Fruit fly (Drosophila melanogaster): ENCODE results near the gene rg.

Gene rg

dm6 chrX:5086724-5087660, 1.4 kb downstream of the rg start (continued):
- TF ChIP-seq twi (tag; optimal IDR thresholded peaks at IDR 0.05) (no peak), Optix (GFP tag; IDR thresholded peaks at IDR 0.05) (no peak), CG10565 (GFP tag; optimal IDR thresholded peaks at IDR 0.05) (no peak), Six4 (GFP tag; optimal IDR thresholded peaks at IDR 0.05) (peak; percentile 26), CG9817 (tag; optimal IDR thresholded peaks at IDR 0.05) (peak; percentile 32), Myb (GFP tag; optimal IDR thresholded peaks at IDR 0.05) (no peak), CG14860 (GFP tag; IDR thresholded peaks at IDR 0.05; ENCODE audit: partially characterized antibody) (no peak), chinmo (GFP tag; IDR thresholded peaks at IDR 0.05; ENCODE audit: partially characterized antibody) (peak; percentile 63; the same call in 1 of the 4 replicates), CG17802 (tag; optimal IDR thresholded peaks at IDR 0.05) (no peak), emc (GFP tag; optimal IDR thresholded peaks at IDR 0.05) (no peak), sna (GFP tag; IDR thresholded peaks at IDR 0.05; ENCODE audit: partially characterized antibody) (no peak; the same call in none of the 2 replicates), CG9797 (GFP tag; optimal IDR thresholded peaks at IDR 0.05) (no peak), CG14441 (GFP tag; IDR thresholded peaks at IDR 0.05) (0 out of 2 replicates have a peak, but pooled peaks have one; percentile 32), grau (tag; optimal IDR thresholded peaks at IDR 0.05) (peak; percentile 67), CG1233 (GFP tag; optimal IDR thresholded peaks at IDR 0.05) (peak; percentile 52), CG6791 (GFP tag; IDR thresholded peaks at IDR 0.05; ENCODE audit: partially characterized antibody) (no peak), usp (GFP tag; optimal IDR thresholded peaks at IDR 0.05) (no peak), slou (GFP tag; optimal IDR thresholded peaks at IDR 0.05) (no peak), caup (GFP tag; optimal IDR thresholded peaks at IDR 0.05; ENCODE audit: severe bottlenecking) (peak; percentile 25), klu (GFP tag; IDR thresholded peaks at IDR 0.05) (0 out of 2 replicates have a peak, but pooled peaks have one; percentile 15), gcm2 (GFP tag; optimal IDR thresholded peaks at IDR 0.05) (peak; percentile 24), lab (GFP tag; optimal IDR thresholded peaks at IDR 0.05) (peak; percentile 63), Usf (GFP tag; optimal IDR thresholded peaks at IDR 0.05) (no peak), CG6854 (GFP tag; optimal IDR thresholded peaks at IDR 0.05) (no peak), Med (GFP tag) (peak; percentile 80), CG2116 (GFP tag; optimal IDR thresholded peaks at IDR 0.05) (no peak), CG3726 (GFP tag; IDR thresholded peaks at IDR 0.05) (no peak), hbn (GFP tag; IDR thresholded peaks at IDR 0.05; ENCODE audit: partially characterized antibody) (no peak), CG11560 (tag; IDR thresholded peaks at IDR 0.05) (no peak), C15 (GFP tag; IDR thresholded peaks at IDR 0.05) (no peak), CG15696 (tag; optimal IDR thresholded peaks at IDR 0.05) (no peak), CG32767 (GFP tag; IDR thresholded peaks at IDR 0.05) (peak; percentile 40; the same call in 1 of the 2 replicates), CG4328 (GFP tag; optimal IDR thresholded peaks at IDR 0.05) (peak; percentile 10), CG3163 (GFP tag; optimal IDR thresholded peaks at IDR 0.05) (peak; percentile 27), amos (GFP tag; IDR thresholded peaks at IDR 0.05; ENCODE audit: partially characterized antibody) (no peak), CG5953 (GFP tag; IDR thresholded peaks at IDR 0.05) (no peak), sr (GFP tag; IDR thresholded peaks at IDR 0.05) (no peak), CG1832 (GFP tag; optimal IDR thresholded peaks at IDR 0.05) (peak; percentile 19), CG17385 (GFP tag; optimal IDR thresholded peaks at IDR 0.05) (peak; percentile 32), CG33213 (GFP tag; optimal IDR thresholded peaks at IDR 0.05) (peak; percentile 8), tin (GFP tag; optimal IDR thresholded peaks at IDR 0.05) (peak; percentile 37), schlank (tag; optimal IDR thresholded peaks at IDR 0.05) (no peak), insv (GFP tag; optimal IDR thresholded peaks at IDR 0.05) (no peak), CG6765 (GFP tag; optimal IDR thresholded peaks at IDR 0.05) (peak; percentile 29), Ptx1 (GFP tag; IDR thresholded peaks at IDR 0.05) (peak; percentile 45), gsb (GFP tag; IDR thresholded peaks at IDR 0.05) (no peak), CG12219 (GFP tag; optimal IDR thresholded peaks at IDR 0.05) (peak; percentile 54), Dip2 (GFP tag; IDR thresholded peaks at IDR 0.05) (no peak)

All from whole organism, embryonic.